Worm (Caenorhabditis elegans): ENCODE data around the gene F53C11.9.

The F53C11.9 gene

ce11 chrV:13787225-13787898 lies 9.5 kb downstream of the F53C11.9 start, which contains the start of the genes F53C11.4 and F53C11.5:
Gene F53C11.4, minus strand, starts transcription at chrV:13787352.
Gene F53C11.5, plus strand, starts transcription at chrV:13787549.
- TF ChIP-seq lin-39 (tag; optimal IDR thresholded peaks at IDR 0.05) (peak; percentile 48), nhr-77 (tag; optimal IDR thresholded peaks at IDR 0.05) (no peak), pha-4 (tag; optimal IDR thresholded peaks at IDR 0.05) (peak; percentile 88), lin-15B (tag; optimal IDR thresholded peaks at IDR 0.05) (peak; percentile 3), nhr-12 (tag; optimal IDR thresholded peaks at IDR 0.05) (no peak), hmg-11 (tag; optimal IDR thresholded peaks at IDR 0.05) (peak; percentile 3), elt-3 (tag; optimal IDR thresholded peaks at IDR 0.05) (no peak), nhr-67 (tag; optimal IDR thresholded peaks at IDR 0.05) (no peak), pqm-1 (tag; optimal IDR thresholded peaks at IDR 0.05) (peak; percentile 46), ceh-28 (tag; optimal IDR thresholded peaks at IDR 0.05) (peak; percentile 30), skn-1 (tag; optimal IDR thresholded peaks at IDR 0.05) (no peak), mdl-1 (tag; optimal IDR thresholded peaks at IDR 0.05) (no peak), ZK546.5 (tag; optimal IDR thresholded peaks at IDR 0.05) (no peak), nhr-11 (tag; optimal IDR thresholded peaks at IDR 0.05) (no peak), daf-12 (tag; optimal IDR thresholded peaks at IDR 0.05) (no peak), elt-2 (tag; optimal IDR thresholded peaks at IDR 0.05) (peak; percentile 69), nhr-237 (tag; optimal IDR thresholded peaks at IDR 0.05) (no peak), tbx-2 (tag; optimal IDR thresholded peaks at IDR 0.05) (no peak), ceh-82 (tag; optimal IDR thresholded peaks at IDR 0.05) (no peak), egl-27 (tag; optimal IDR thresholded peaks at IDR 0.05) (no peak), nhr-43 (tag; optimal IDR thresholded peaks at IDR 0.05; ENCODE audit: poor library complexity, severe bottlenecking) (no peak), nhr-23 (tag; optimal IDR thresholded peaks at IDR 0.05) (peak; percentile 91), zag-1 (tag; optimal IDR thresholded peaks at IDR 0.05) (no peak), sea-2 (GFP tag; optimal IDR thresholded peaks at IDR 0.05) (no peak), nfya-1 (tag; optimal IDR thresholded peaks at IDR 0.05; ENCODE audit: insufficient read depth) (peak; percentile 45), nhr-76 (tag; optimal IDR thresholded peaks at IDR 0.05) (no peak), elt-1 (tag; optimal IDR thresholded peaks at IDR 0.05) (no peak), nhr-25 (tag; optimal IDR thresholded peaks at IDR 0.05) (no peak), nhr-28 (tag; optimal IDR thresholded peaks at IDR 0.05) (no peak), ama-1 (optimal IDR thresholded peaks at IDR 0.05) (peak; percentile 29), aly-2 (tag; optimal IDR thresholded peaks at IDR 0.05) (no peak), jun-1 (tag; optimal IDR thresholded peaks at IDR 0.05) (peak; percentile 66), fkh-2 (tag; optimal IDR thresholded peaks at IDR 0.05) (no peak), eor-1 (tag; optimal IDR thresholded peaks at IDR 0.05) (no peak), fkh-10 (GFP tag; optimal IDR thresholded peaks at IDR 0.05) (no peak), unc-62 (GFP tag; optimal IDR thresholded peaks at IDR 0.05) (no peak), unc-39 (tag; optimal IDR thresholded peaks at IDR 0.05) (no peak), egl-5 (tag; optimal IDR thresholded peaks at IDR 0.05) (no peak), ztf-11 (tag; optimal IDR thresholded peaks at IDR 0.05) (no peak), mml-1 (tag; optimal IDR thresholded peaks at IDR 0.05) (no peak), ceh-9 (tag; optimal IDR thresholded peaks at IDR 0.05) (no peak), lsy-12 (tag; optimal IDR thresholded peaks at IDR 0.05) (peak; percentile 36), ztf-4 (tag; optimal IDR thresholded peaks at IDR 0.05) (no peak), snpc-4 (tag; optimal IDR thresholded peaks at IDR 0.05) (no peak), ceh-16 (tag; optimal IDR thresholded peaks at IDR 0.05) (no peak), R02D3.7 (tag; optimal IDR thresholded peaks at IDR 0.05) (no peak), fos-1 (tag; optimal IDR thresholded peaks at IDR 0.05) (no peak)

Measured in whole organism, L3 larva.